Fruit fly (Drosophila melanogaster): ENCODE results near the gene CG33986.

DNA sequence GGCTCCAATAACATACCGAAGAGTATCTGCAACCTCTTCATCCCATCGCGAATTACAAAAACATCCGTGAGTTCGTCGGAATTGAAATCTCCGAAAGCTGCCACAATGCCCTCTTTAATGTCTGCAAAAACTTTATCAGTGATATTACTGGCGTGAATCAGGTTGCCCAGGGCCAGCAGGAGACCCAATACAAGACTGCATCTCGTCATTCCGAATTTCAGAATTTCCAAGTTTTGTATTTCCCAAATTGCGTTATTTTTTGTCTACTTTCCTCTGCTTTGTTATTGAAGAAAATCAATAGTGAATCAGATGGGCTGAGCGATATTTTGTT, 37.6 kb upstream of the CG33986 start:
- TF ChIP-seq CG32264 (GFP tag; optimal IDR thresholded peaks at IDR 0.05) (no peak), Dif (GFP tag; optimal IDR thresholded peaks at IDR 0.05; ENCODE audit: partially characterized antibody) (no peak), sage (GFP tag; optimal IDR thresholded peaks at IDR 0.05) (no peak), h (GFP tag; optimal IDR thresholded peaks at IDR 0.05) (no peak), fru (GFP tag; optimal IDR thresholded peaks at IDR 0.05) (no peak), foxo (GFP tag; optimal IDR thresholded peaks at IDR 0.05) (no peak), Abd-B (GFP tag; optimal IDR thresholded peaks at IDR 0.05) (no peak), dmrt93B (GFP tag; optimal IDR thresholded peaks at IDR 0.05) (no peak), brk (GFP tag; optimal IDR thresholded peaks at IDR 0.05) (no peak), Mio (GFP tag; optimal IDR thresholded peaks at IDR 0.05) (no peak), Dfd (GFP tag; optimal IDR thresholded peaks at IDR 0.05) (no peak), psq (GFP tag; optimal IDR thresholded peaks at IDR 0.05) (no peak), HLH106 (tag; optimal IDR thresholded peaks at IDR 0.05) (no peak)
